Worm (Caenorhabditis elegans): Measurements from ENCODE around the gene Y76B12C.8.
"Not testable (repeated sequence)": the region's sequence is repeated elsewhere in the genome, so short reads cannot be mapped to it uniquely, and the experiment has no call there.

DNA sequence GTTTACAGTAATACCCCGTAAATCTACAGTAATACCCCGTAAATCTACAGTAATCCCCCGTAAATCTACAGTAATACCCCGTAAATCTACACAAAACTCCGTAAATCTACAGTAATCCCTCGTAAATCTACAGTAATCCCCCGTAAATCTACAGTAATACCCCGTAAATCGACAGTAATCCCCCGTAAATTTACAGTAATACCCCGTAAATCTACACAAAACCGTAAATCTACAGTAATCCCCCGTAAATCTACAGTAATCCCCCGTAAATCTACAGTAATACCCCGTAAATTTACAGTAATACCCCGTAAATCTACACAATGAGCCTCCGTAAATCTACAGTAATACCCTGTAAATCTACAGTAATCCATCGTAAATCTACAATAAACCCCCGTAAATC lies 29.9 kb upstream of the Y76B12C.8 start:
- TF ChIP-seq Y67H2A.10 (GFP tag; conservative IDR thresholded peaks at IDR 0.05); lsl-1 (GFP tag; optimal IDR thresholded peaks at IDR 0.05); unc-62 (GFP tag; optimal IDR thresholded peaks at IDR 0.05); unc-130 (GFP tag; optimal IDR thresholded peaks at IDR 0.05); lsy-27 (tag; optimal IDR thresholded peaks at IDR 0.05; ENCODE audit: borderline replicate concordance, insufficient read depth); F22D6.2 (tag; optimal IDR thresholded peaks at IDR 0.05); F49E8.2 (tag; optimal IDR thresholded peaks at IDR 0.05; ENCODE audit: insufficient read depth); nfya-1 (tag; optimal IDR thresholded peaks at IDR 0.05; ENCODE audit: borderline replicate concordance, insufficient read depth): not testable (repeated sequence)

Measured in whole organism, young adult.